Worm (Caenorhabditis elegans): ENCODE measurements around the gene Y25C1A.14.

- TF ChIP-seq nhr-77 (tag; optimal IDR thresholded peaks at IDR 0.05), result no peak
- TF ChIP-seq ama-1 (optimal IDR thresholded peaks at IDR 0.05), result no peak
- TF ChIP-seq ceh-82 (tag; optimal IDR thresholded peaks at IDR 0.05), result no peak
- no peak for TF ChIP-seq fkh-10 (GFP tag; optimal IDR thresholded peaks at IDR 0.05)
- no peak for TF ChIP-seq nhr-12 (tag; optimal IDR thresholded peaks at IDR 0.05)
- no peak for TF ChIP-seq nhr-11 (tag; optimal IDR thresholded peaks at IDR 0.05)
Observed at ce11 chrII:3091268-3091667, 5.5 kb downstream of the Y25C1A.14 start, which contains the start of gene srg-21.

Measured in whole organism, L3 larva.